Worm (Caenorhabditis elegans): ENCODE results near the gene cysl-1.

The cysl-1 gene

DNA sequence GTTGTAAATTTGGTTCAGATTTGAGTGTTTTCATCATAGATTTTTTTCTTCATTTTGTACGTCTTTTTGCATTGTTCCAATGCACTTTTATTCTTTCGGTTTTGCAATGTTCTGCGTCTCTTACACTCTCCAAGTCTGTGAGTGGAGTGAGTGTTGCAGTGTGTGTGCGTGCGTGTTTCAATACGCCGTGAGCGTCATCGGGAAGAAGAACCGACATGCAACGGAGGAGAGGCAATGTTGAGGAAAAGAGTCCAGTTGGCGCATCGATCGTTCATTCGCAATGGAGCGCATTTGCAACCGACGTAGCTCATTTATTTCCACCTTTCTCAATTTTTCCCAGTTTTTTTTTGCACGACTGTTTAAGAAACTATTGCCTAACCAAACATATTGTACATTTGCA, 4.2 kb upstream of the cysl-1 start, which contains the start of gene ZC506.1:
Gene ZC506.1 (plus strand): TSS at position 400 of the 400 bp plus-strand sequence.
- TF ChIP-seq npax-4 (tag; optimal IDR thresholded peaks at IDR 0.05) (no peak), odd-2 (tag; optimal IDR thresholded peaks at IDR 0.05) (no peak), unc-86 (tag; optimal IDR thresholded peaks at IDR 0.05) (peak; percentile 62), dmd-4 (tag; optimal IDR thresholded peaks at IDR 0.05; ENCODE audit: borderline replicate concordance) (peak; percentile 2), tbx-2 (tag; optimal IDR thresholded peaks at IDR 0.05) (peak; percentile 84), unc-3 (GFP tag; conservative IDR thresholded peaks at IDR 0.05) (no peak), unc-3 (tag; optimal IDR thresholded peaks at IDR 0.05) (peak; percentile 43), rnt-1 (tag; optimal IDR thresholded peaks at IDR 0.05) (peak; percentile 87), ceh-19 (GFP tag; optimal IDR thresholded peaks at IDR 0.05) (peak; percentile 64), fkh-10 (GFP tag; optimal IDR thresholded peaks at IDR 0.05) (no peak), F13H6.1 (tag; optimal IDR thresholded peaks at IDR 0.05) (peak; percentile 42), ztf-16 (tag; optimal IDR thresholded peaks at IDR 0.05) (peak; percentile 68), T23F11.4 (GFP tag; optimal IDR thresholded peaks at IDR 0.05) (peak; percentile 13), pros-1 (tag; optimal IDR thresholded peaks at IDR 0.05) (peak; percentile 89), ceh-30 (tag; optimal IDR thresholded peaks at IDR 0.05) (peak; percentile 74), unc-55 (GFP tag; optimal IDR thresholded peaks at IDR 0.05) (peak; percentile 78), madf-2 (tag; optimal IDR thresholded peaks at IDR 0.05) (peak; percentile 69), zip-5 (tag; optimal IDR thresholded peaks at IDR 0.05) (no peak), ceh-48 (tag; optimal IDR thresholded peaks at IDR 0.05) (peak; percentile 92), elt-2 (tag; optimal IDR thresholded peaks at IDR 0.05) (peak; percentile 53), ceh-34 (tag; optimal IDR thresholded peaks at IDR 0.05) (peak; percentile 90), ceh-24 (tag; optimal IDR thresholded peaks at IDR 0.05) (no peak), ahr-1 (tag; optimal IDR thresholded peaks at IDR 0.05) (no peak), pag-3 (tag; optimal IDR thresholded peaks at IDR 0.05; ENCODE audit: borderline replicate concordance) (peak; percentile 50), gmeb-2 (tag; optimal IDR thresholded peaks at IDR 0.05) (no peak), ref-2 (tag; optimal IDR thresholded peaks at IDR 0.05) (peak; percentile 86), ceh-18 (tag; optimal IDR thresholded peaks at IDR 0.05) (peak; percentile 95), ttx-3 (tag; optimal IDR thresholded peaks at IDR 0.05) (peak; percentile 21), sox-2 (GFP tag; IDR thresholded peaks at IDR 0.05) (no peak), hlh-30 (tag; optimal IDR thresholded peaks at IDR 0.05; ENCODE audit: insufficient read depth) (peak; percentile 52), hlh-13 (GFP tag; optimal IDR thresholded peaks at IDR 0.05) (no peak), pat-9 (tag; optimal IDR thresholded peaks at IDR 0.05) (no peak), ets-4 (tag; optimal IDR thresholded peaks at IDR 0.05) (peak; percentile 64), ceh-22 (tag; optimal IDR thresholded peaks at IDR 0.05) (no peak), ama-1 (optimal IDR thresholded peaks at IDR 0.05) (no peak), dve-1 (tag; optimal IDR thresholded peaks at IDR 0.05) (peak; percentile 71), lim-6 (tag; optimal IDR thresholded peaks at IDR 0.05) (peak; percentile 33), K09A11.1 (tag; optimal IDR thresholded peaks at IDR 0.05; ENCODE audit: insufficient read depth) (peak; percentile 15), nfya-1 (tag; optimal IDR thresholded peaks at IDR 0.05) (peak; percentile 97), ceh-31 (tag; optimal IDR thresholded peaks at IDR 0.05) (peak; percentile 96), ceh-45 (GFP tag; IDR thresholded peaks at IDR 0.05) (no peak), syd-9 (tag; optimal IDR thresholded peaks at IDR 0.05) (peak; percentile 63), sdc-2 (tag; optimal IDR thresholded peaks at IDR 0.05) (peak; percentile 77), unc-42 (tag; optimal IDR thresholded peaks at IDR 0.05) (peak; percentile 85), pax-1 (tag; optimal IDR thresholded peaks at IDR 0.05) (peak; percentile 15)

Data from whole organism, late embryonic.